Fruit fly (Drosophila melanogaster) whole organism, embryonic: ENCODE data around the gene CG16959.

ENCODE experiments used
- Abd-B ChIP-seq: fragments of 200-800 bp; sonication (Bioruptor generic); optimal IDR thresholded peaks from 2 replicates; lab custom pipeline; 2018; ENCODE audit warnings: missing biosample characterization, mild to moderate bottlenecking, missing genetic modification characterization, moderate library complexity
- Ada2b ChIP-seq: fragments of 200-800 bp; sonication (Bioruptor generic); IDR thresholded peaks from 2 replicates; pipeline ENCODE4 v1.3.6; 2022; ENCODE audit warnings: missing biosample characterization, missing genetic modification characterization
- Antp ChIP-seq: fragments of 200-800 bp; sonication (Bioruptor generic); optimal IDR thresholded peaks from 3 replicates; lab custom pipeline; 2016; ENCODE audit warnings: missing biosample characterization, missing genetic modification characterization
- CG10462 ChIP-seq: fragments of 200-800 bp; sonication (Bioruptor generic); optimal IDR thresholded peaks from 2 replicates; lab custom pipeline; 2016; ENCODE audit warnings: missing biosample characterization, missing genetic modification characterization
- CG11456 ChIP-seq: fragments of 200-800 bp; sonication (Bioruptor generic); IDR thresholded peaks from 3 replicates; pipeline ENCODE4 v1.3.6; 2022; ENCODE audit warnings: missing biosample characterization, missing genetic modification characterization
- CG12104 ChIP-seq: fragments of 200-800 bp; sonication (Bioruptor generic); optimal IDR thresholded peaks from 3 replicates; lab custom pipeline; 2016; ENCODE audit warnings: missing biosample characterization, missing genetic modification characterization
- CG13296 ChIP-seq: fragments of 200-800 bp; sonication (Bioruptor generic); optimal IDR thresholded peaks from 3 replicates; lab custom pipeline; 2018; ENCODE audit warnings: missing biosample characterization, mild to moderate bottlenecking, missing genetic modification characterization
- CG14014 ChIP-seq: fragments of 200-800 bp; sonication (Bioruptor generic); IDR thresholded peaks from 2 replicates; pipeline ENCODE4 v1.3.6; 2022; ENCODE audit warnings: missing biosample characterization, missing genetic modification characterization
- CG15269 ChIP-seq: fragments of 200-800 bp; sonication (Bioruptor generic); optimal IDR thresholded peaks from 2 replicates; lab custom pipeline; 2018; ENCODE audit warnings: missing biosample characterization, mild to moderate bottlenecking, missing genetic modification characterization, moderate library complexity
- CG1832 ChIP-seq: fragments of 200-800 bp; sonication (Bioruptor generic); optimal IDR thresholded peaks from 2 replicates; lab custom pipeline; 2017; ENCODE audit warnings: missing biosample characterization, mild to moderate bottlenecking, missing genetic modification characterization, inconsistent platforms
- CG18619 ChIP-seq: fragments of 200-800 bp; sonication (Bioruptor generic); optimal IDR thresholded peaks from 3 replicates; lab custom pipeline; 2017; ENCODE audit warnings: missing biosample characterization, mild to moderate bottlenecking, missing genetic modification characterization
- CG4424 ChIP-seq: fragments of 200-800 bp; sonication (Bioruptor generic); optimal IDR thresholded peaks from 3 replicates; lab custom pipeline; 2016; ENCODE audit warnings: missing biosample characterization, missing genetic modification characterization
- CG4854 ChIP-seq: fragments of 200-800 bp; sonication (Bioruptor generic); optimal IDR thresholded peaks from 2 replicates; lab custom pipeline; 2016; ENCODE audit warnings: missing biosample characterization, missing genetic modification characterization, inconsistent platforms
- CG5180 ChIP-seq: fragments of 200-800 bp; sonication (Bioruptor generic); optimal IDR thresholded peaks from 3 replicates; lab custom pipeline; 2017; ENCODE audit warnings: missing biosample characterization, missing genetic modification characterization, mild to moderate bottlenecking, moderate library complexity, missing genetic modification reagents
- CG6765 ChIP-seq: fragments of 200-800 bp; sonication (Bioruptor generic); optimal IDR thresholded peaks from 3 replicates; lab custom pipeline; 2017; ENCODE audit warnings: missing biosample characterization, mild to moderate bottlenecking, missing genetic modification characterization
- CG8281 ChIP-seq: fragments of 200-800 bp; sonication (Bioruptor generic); optimal IDR thresholded peaks from 2 replicates; lab custom pipeline; 2018; ENCODE audit warnings: missing biosample characterization, mild to moderate bottlenecking, missing genetic modification characterization, moderate library complexity
- CG8765 ChIP-seq: fragments of 200-800 bp; sonication (Bioruptor generic); IDR thresholded peaks from 2 replicates; pipeline ENCODE4 v1.3.6; 2022; ENCODE audit warnings: missing biosample characterization, missing genetic modification characterization
- ERR ChIP-seq: fragments of 200-800 bp; sonication (Bioruptor generic); optimal IDR thresholded peaks from 2 replicates; lab custom pipeline; 2016; ENCODE audit warnings: missing biosample characterization, missing genetic modification characterization
- Fer1 ChIP-seq: fragments of 200-800 bp; sonication (Bioruptor generic); optimal IDR thresholded peaks from 2 replicates; lab custom pipeline; 2017; ENCODE audit warnings: missing biosample characterization, mild to moderate bottlenecking, missing genetic modification characterization
- HLH4C ChIP-seq: fragments of 200-800 bp; sonication (Bioruptor generic); IDR thresholded peaks from 3 replicates; pipeline ENCODE4 v1.3.6; 2022; ENCODE audit warnings: missing biosample characterization, missing genetic modification characterization; ENCODE audit not compliant: partially characterized antibody
- Hey ChIP-seq: fragments of 200-800 bp; sonication (Bioruptor generic); optimal IDR thresholded peaks from 3 replicates; lab custom pipeline; 2018; ENCODE audit warnings: missing biosample characterization, mild to moderate bottlenecking, missing genetic modification characterization
- Mes4 ChIP-seq: fragments of 200-800 bp; sonication (Bioruptor generic); optimal IDR thresholded peaks from 2 replicates; lab custom pipeline; 2016; ENCODE audit warnings: missing biosample characterization, missing genetic modification characterization
- Rfx ChIP-seq: fragments of 200-800 bp; sonication (Bioruptor generic); IDR thresholded peaks from 2 replicates; pipeline ENCODE4 v1.3.6; 2022; ENCODE audit warnings: missing biosample characterization, missing genetic modification characterization
- Side ChIP-seq: fragments of 200-800 bp; sonication (Bioruptor generic); optimal IDR thresholded peaks from 2 replicates; lab custom pipeline; 2016; ENCODE audit warnings: missing biosample characterization, missing genetic modification characterization
- az2 ChIP-seq: fragments of 200-800 bp; sonication (Bioruptor generic); optimal IDR thresholded peaks from 3 replicates; lab custom pipeline; 2016; ENCODE audit warnings: missing biosample characterization, missing genetic modification characterization
- bab2 ChIP-seq: fragments of 200-800 bp; sonication (Bioruptor generic); optimal IDR thresholded peaks from 2 replicates; lab custom pipeline; 2016; ENCODE audit warnings: missing biosample characterization, missing genetic modification characterization
- bcd ChIP-seq: fragments of 200-800 bp; sonication (Bioruptor generic); optimal IDR thresholded peaks from 2 replicates; lab custom pipeline; 2017; ENCODE audit warnings: missing biosample characterization, mild to moderate bottlenecking, missing genetic modification characterization
- bowl ChIP-seq: fragments of 200-800 bp; sonication (Bioruptor generic); IDR thresholded peaks from 2 replicates; pipeline ENCODE4 v1.3.6; 2022; ENCODE audit warnings: missing biosample characterization, missing genetic modification characterization
- chinmo ChIP-seq: fragments of 200-800 bp; sonication (Bioruptor generic); IDR thresholded peaks from 4 replicates; pipeline ENCODE4 v1.3.6; 2022; ENCODE audit warnings: missing biosample characterization, missing genetic modification characterization; ENCODE audit not compliant: partially characterized antibody
- chn ChIP-seq: fragments of 200-800 bp; sonication (Bioruptor generic); optimal IDR thresholded peaks from 2 replicates; lab custom pipeline; 2016; ENCODE audit warnings: missing biosample characterization, missing genetic modification characterization
- ci ChIP-seq: fragments of 200-800 bp; sonication (Bioruptor generic); IDR thresholded peaks from 3 replicates; pipeline ENCODE4 v1.3.6; 2022; ENCODE audit warnings: missing biosample characterization, missing genetic modification characterization
- crc ChIP-seq: fragments of 200-800 bp; sonication (Bioruptor generic); optimal IDR thresholded peaks from 2 replicates; lab custom pipeline; 2016; ENCODE audit warnings: missing biosample characterization, missing genetic modification characterization
- dan ChIP-seq: fragments of 200-800 bp; sonication (Bioruptor generic); IDR thresholded peaks from 2 replicates; pipeline ENCODE4 v1.3.6; 2022; ENCODE audit warnings: missing biosample characterization, missing genetic modification characterization
- dysf ChIP-seq: fragments of 200-800 bp; sonication (Bioruptor generic); IDR thresholded peaks from 3 replicates; pipeline ENCODE4 v1.3.6; 2022; ENCODE audit warnings: missing biosample characterization, missing genetic modification characterization
- fd3F ChIP-seq: fragments of 200-800 bp; sonication (Bioruptor generic); optimal IDR thresholded peaks from 2 replicates; lab custom pipeline; 2018; ENCODE audit warnings: missing biosample characterization, mild to moderate bottlenecking, missing genetic modification characterization, moderate library complexity
- ftz-f1 ChIP-seq: fragments of 200-800 bp; sonication (Bioruptor generic); optimal IDR thresholded peaks from 2 replicates; lab custom pipeline; 2016; ENCODE audit warnings: missing biosample characterization, missing genetic modification characterization
- gcm2 ChIP-seq: fragments of 200-800 bp; sonication (Bioruptor generic); optimal IDR thresholded peaks from 2 replicates; lab custom pipeline; 2016; ENCODE audit warnings: missing biosample characterization, missing genetic modification characterization
- gfzf ChIP-seq: fragments of 200-800 bp; sonication (Bioruptor generic); optimal IDR thresholded peaks from 2 replicates; lab custom pipeline; 2016; ENCODE audit warnings: missing biosample characterization, mild to moderate bottlenecking, missing genetic modification characterization, moderate library complexity
- gsb-n ChIP-seq: fragments of 200-800 bp; sonication (Bioruptor generic); optimal IDR thresholded peaks from 3 replicates; lab custom pipeline; 2018; ENCODE audit warnings: missing biosample characterization, mild to moderate bottlenecking, missing genetic modification characterization
- gt ChIP-seq: fragments of 200-800 bp; sonication (Bioruptor generic); IDR thresholded peaks from 2 replicates; pipeline ENCODE4 v1.3.6; 2022; ENCODE audit warnings: missing biosample characterization, missing genetic modification characterization
- insv ChIP-seq, 2 experiments: fragments of 200-800 bp; sonication (Bioruptor generic); optimal IDR thresholded peaks; 3 replicates each; lab custom pipeline; 2016 to 2018; ENCODE audit warnings: missing biosample characterization in 2 of 2, missing genetic modification characterization in 2 of 2
- kni ChIP-seq: fragments of 200-800 bp; sonication (Bioruptor generic); optimal IDR thresholded peaks from 3 replicates; lab custom pipeline; 2017; ENCODE audit warnings: mild to moderate bottlenecking, missing biosample characterization, missing genetic modification reagents, missing genetic modification characterization
- nmo ChIP-seq: fragments of 200-800 bp; sonication (Bioruptor generic); optimal IDR thresholded peaks from 2 replicates; lab custom pipeline; 2018; ENCODE audit warnings: missing biosample characterization, mild to moderate bottlenecking, missing genetic modification characterization, moderate library complexity
- pros ChIP-seq: fragments of 200-800 bp; sonication (Bioruptor generic); optimal IDR thresholded peaks from 3 replicates; lab custom pipeline; 2019; ENCODE audit warnings: missing biosample characterization, mild to moderate bottlenecking, missing genetic modification characterization, moderate library complexity
- rib ChIP-seq: fragments of 200-800 bp; sonication (Bioruptor generic); IDR thresholded peaks from 2 replicates; pipeline ENCODE4 v1.3.6; 2022; ENCODE audit warnings: missing biosample characterization, missing genetic modification characterization
- sc ChIP-seq, 3 experiments: fragments of >200 bp in 2 of 3; fragments of 200-800 bp in 1 of 3; sonication (Bioruptor generic) in 1 of 3; optimal IDR thresholded peaks; 2 replicates in 2 of 3; 3 replicates in 1 of 3; lab custom pipeline; 2017; ENCODE audit warnings: mild to moderate bottlenecking in 1 of 3, missing biosample characterization in 1 of 3, missing genetic modification characterization in 1 of 3, missing genetic modification reagents in 1 of 3
- sd ChIP-seq: fragments of 200-800 bp; sonication (Bioruptor generic); optimal IDR thresholded peaks from 3 replicates; lab custom pipeline; 2018; ENCODE audit warnings: missing biosample characterization, mild to moderate bottlenecking, missing genetic modification characterization, moderate library complexity
- zfh2 ChIP-seq: fragments of 200-800 bp; sonication (Bioruptor generic); optimal IDR thresholded peaks from 2 replicates; lab custom pipeline; 2016; ENCODE audit warnings: missing biosample characterization, missing genetic modification characterization

CG16959 gene

DNA sequence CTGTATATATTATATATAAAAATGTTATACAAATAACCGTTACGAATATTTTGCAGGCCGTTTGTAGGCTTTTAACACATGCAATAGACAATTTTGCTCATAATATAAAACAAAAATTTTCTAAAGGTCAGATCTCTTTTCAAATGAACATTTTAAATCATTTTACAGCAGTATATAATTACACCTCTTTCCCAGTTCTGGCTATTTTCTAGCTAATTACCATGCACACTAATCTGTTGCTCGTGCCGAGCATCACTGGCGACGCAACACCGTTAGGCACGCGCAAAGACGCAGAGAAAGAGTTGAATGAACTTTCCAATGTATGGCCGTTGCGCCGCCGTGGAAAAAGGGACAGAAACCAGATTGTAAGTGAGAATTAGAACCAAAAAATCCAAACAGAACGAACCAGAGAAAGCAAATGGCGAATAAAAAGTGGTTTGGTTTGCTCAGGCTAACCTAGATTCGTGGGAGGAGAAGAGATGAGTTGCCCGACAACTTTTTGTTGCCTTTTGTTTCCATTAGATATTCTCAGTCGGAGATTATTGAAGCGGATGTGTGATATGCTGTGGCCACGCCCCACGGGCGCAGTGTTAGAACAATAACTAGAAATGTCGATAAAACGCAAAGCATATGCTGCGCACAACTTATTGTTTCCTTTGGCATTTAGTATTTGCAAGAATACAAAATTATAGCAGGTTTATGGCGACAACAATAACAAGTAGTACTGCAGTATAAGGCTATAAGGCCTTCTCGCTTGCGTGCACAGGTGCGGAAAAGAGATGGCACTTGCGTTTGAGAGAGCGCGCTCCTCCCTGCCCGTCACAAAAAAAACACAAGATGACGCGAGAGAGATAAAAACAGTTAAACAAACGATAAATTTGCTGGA is 16.2 kb upstream of the CG16959 start (continued):
- TF ChIP-seq CG10462 = no peak
- 0 out of 2 replicates have a peak, but pooled peaks have one; percentile 24 for TF ChIP-seq CG14014 (GFP tag; lab: Robert Waterston, UW)
- TF ChIP-seq ftz-f1 = no peak
- TF ChIP-seq Antp (GFP tag; lab: Kevin White, UChicago) = no peak
- peak; percentile 26 for TF ChIP-seq nmo
- no peak for TF ChIP-seq bcd (GFP tag; lab: Kevin White, UChicago)
- TF ChIP-seq bowl = no peak
- TF ChIP-seq pros (GFP tag; lab: Kevin White, UChicago) = peak; percentile 81
- TF ChIP-seq chn (GFP tag; lab: Kevin White, UChicago) = peak; percentile 8
- TF ChIP-seq sd = no peak
- peak; percentile 3 for TF ChIP-seq Abd-B (GFP tag; lab: Kevin White, UChicago)
- TF ChIP-seq chinmo = peak; percentile 80; the same call in 3 of the 4 replicates
- TF ChIP-seq fd3F = no peak
- TF ChIP-seq insv (GFP tag; optimal IDR thresholded peaks at IDR 0.05; lab: Kevin White, UChicago) = peak in 1 of 2 experiments; percentile 80
- no peak for TF ChIP-seq CG6765
- no peak for TF ChIP-seq CG8281
- TF ChIP-seq Side (GFP tag; lab: Kevin White, UChicago) = no peak
- no peak for TF ChIP-seq CG12104
- TF ChIP-seq gfzf = peak; percentile 3
- peak; percentile 73 for TF ChIP-seq Rfx (GFP tag; lab: Robert Waterston, UW)
- no peak for TF ChIP-seq bab2
- TF ChIP-seq dysf = peak; percentile 14; the same call in 1 of the 3 replicates
- TF ChIP-seq Ada2b (GFP tag; lab: Robert Waterston, UW) = no peak
- TF ChIP-seq CG4424 (GFP tag; lab: Kevin White, UChicago) = peak; percentile 39
- TF ChIP-seq ci (GFP tag; lab: Robert Waterston, UW) = peak; percentile 22; the same call in 2 of the 3 replicates
- TF ChIP-seq crc (GFP tag; lab: Kevin White, UChicago) = no peak
- no peak for TF ChIP-seq gt (GFP tag; lab: Robert Waterston, UW)
- no peak for TF ChIP-seq Mes4 (GFP tag; lab: Kevin White, UChicago)
- TF ChIP-seq Fer1 (GFP tag; lab: Kevin White, UChicago) = no peak
- TF ChIP-seq Hey (tag; lab: Kevin White, UChicago) = no peak
- TF ChIP-seq sc (optimal IDR thresholded peaks at IDR 0.05; lab: Kevin White, UChicago) = no peak
- TF ChIP-seq sc (GFP tag; optimal IDR thresholded peaks at IDR 0.05; lab: Kevin White, UChicago) = no peak
- no peak for TF ChIP-seq zfh2 (GFP tag; lab: Kevin White, UChicago)
- TF ChIP-seq CG15269 = no peak
- TF ChIP-seq CG4854 (GFP tag; lab: Kevin White, UChicago) = no peak
- TF ChIP-seq HLH4C (GFP tag; lab: Robert Waterston, UW) = no peak
- TF ChIP-seq CG13296 (GFP tag; lab: Kevin White, UChicago) = no peak
- TF ChIP-seq CG8765 (GFP tag; lab: Robert Waterston, UW) = 0 out of 2 replicates have a peak, but pooled peaks have one; percentile 13
- TF ChIP-seq kni (GFP tag; lab: Kevin White, UChicago) = peak; percentile 83
- TF ChIP-seq gsb-n (tag; lab: Kevin White, UChicago) = peak; percentile 22
- TF ChIP-seq dan (GFP tag; lab: Robert Waterston, UW) = no peak
- TF ChIP-seq CG18619 (GFP tag; lab: Kevin White, UChicago) = no peak
- no peak for TF ChIP-seq az2 (GFP tag; lab: Kevin White, UChicago)
- peak; percentile 83 for TF ChIP-seq CG1832 (GFP tag; lab: Kevin White, UChicago)
- TF ChIP-seq gcm2 = no peak
- TF ChIP-seq rib (GFP tag; lab: Robert Waterston, UW) = peak; percentile 39; the same call in 1 of the 2 replicates
- TF ChIP-seq CG5180 (GFP tag; lab: Kevin White, UChicago) = peak; percentile 23
- no peak for TF ChIP-seq ERR (GFP tag; lab: Kevin White, UChicago)
- TF ChIP-seq CG11456 (GFP tag; lab: Robert Waterston, UW) = 0 out of 3 replicates have a peak, but pooled peaks have one; percentile 15
